Fruit fly (Drosophila melanogaster): Measurements from ENCODE around the gene CG13251.

The CG13251 gene

dm6 chr3L:20687134-20687787, 50.3 kb downstream of the CG13251 start (continued):
- TF ChIP-seq zen (tag; optimal IDR thresholded peaks at IDR 0.05) (peak; percentile 30), CG3407 (GFP tag; optimal IDR thresholded peaks at IDR 0.05) (no peak), CG4360 (GFP tag; IDR thresholded peaks at IDR 0.05) (0 out of 2 replicates have a peak, but pooled peaks have one; percentile 33), lab (GFP tag; optimal IDR thresholded peaks at IDR 0.05) (no peak), Antp (GFP tag; optimal IDR thresholded peaks at IDR 0.05) (no peak), Kr (GFP tag; optimal IDR thresholded peaks at IDR 0.05) (no peak), Tbp (GFP tag; optimal IDR thresholded peaks at IDR 0.05) (no peak), ham (GFP tag; IDR thresholded peaks at IDR 0.05) (no peak), CG2678 (tag; optimal IDR thresholded peaks at IDR 0.05) (no peak), CG9727 (GFP tag; optimal IDR thresholded peaks at IDR 0.05) (peak; percentile 50), CG6813 (GFP tag; optimal IDR thresholded peaks at IDR 0.05) (no peak), CG3163 (GFP tag; optimal IDR thresholded peaks at IDR 0.05) (no peak), dmrt11E (tag; optimal IDR thresholded peaks at IDR 0.05) (peak; percentile 77), prd (optimal IDR thresholded peaks at IDR 0.05) (no peak), prd (GFP tag; IDR thresholded peaks at IDR 0.05) (peak; percentile 22; the same call in 1 of the 3 replicates), CG16779 (GFP tag; IDR thresholded peaks at IDR 0.05) (no peak), CG16815 (GFP tag; optimal IDR thresholded peaks at IDR 0.05) (no peak), kah (GFP tag; optimal IDR thresholded peaks at IDR 0.05) (no peak), CG4282 (GFP tag; optimal IDR thresholded peaks at IDR 0.05) (no peak), wdn (GFP tag; IDR thresholded peaks at IDR 0.05) (no peak), Max (GFP tag; optimal IDR thresholded peaks at IDR 0.05) (no peak), CG4328 (GFP tag; optimal IDR thresholded peaks at IDR 0.05) (no peak), HHEX (GFP tag; optimal IDR thresholded peaks at IDR 0.05) (no peak), Stat92E (GFP tag; optimal IDR thresholded peaks at IDR 0.05) (no peak), HLH54F (GFP tag; optimal IDR thresholded peaks at IDR 0.05) (no peak), Atf6 (GFP tag; IDR thresholded peaks at IDR 0.05) (no peak), sima (GFP tag; optimal IDR thresholded peaks at IDR 0.05) (no peak), Sin3A (optimal IDR thresholded peaks at IDR 0.05) (no peak), CG5180 (GFP tag; optimal IDR thresholded peaks at IDR 0.05) (no peak), CoRest (tag; optimal IDR thresholded peaks at IDR 0.05) (no peak), CG15479 (GFP tag; optimal IDR thresholded peaks at IDR 0.05) (peak; percentile 45), CG31441 (GFP tag; IDR thresholded peaks at IDR 0.05) (0 out of 2 replicates have a peak, but pooled peaks have one; percentile 9), bsh (GFP tag; optimal IDR thresholded peaks at IDR 0.05) (no peak), CG31224 (GFP tag; IDR thresholded peaks at IDR 0.05) (no peak), chinmo (GFP tag; IDR thresholded peaks at IDR 0.05; ENCODE audit: partially characterized antibody) (no peak), kni (GFP tag; optimal IDR thresholded peaks at IDR 0.05) (peak; percentile 83), CG4854 (GFP tag; optimal IDR thresholded peaks at IDR 0.05) (no peak), Bteb2 (GFP tag; optimal IDR thresholded peaks at IDR 0.05) (no peak), GATAe (GFP tag; conservative IDR thresholded peaks at IDR 0.05) (no peak), HmgZ (tag; optimal IDR thresholded peaks at IDR 0.05) (no peak), crp (GFP tag; optimal IDR thresholded peaks at IDR 0.05) (no peak), klu (GFP tag; IDR thresholded peaks at IDR 0.05) (no peak), CG1603 (tag; optimal IDR thresholded peaks at IDR 0.05) (no peak), Ssrp (tag; optimal IDR thresholded peaks at IDR 0.05) (no peak), btn (GFP tag; optimal IDR thresholded peaks at IDR 0.05) (no peak), Hr3 (GFP tag; optimal IDR thresholded peaks at IDR 0.05) (no peak), Usf (GFP tag; optimal IDR thresholded peaks at IDR 0.05) (no peak), CG9215 (GFP tag; IDR thresholded peaks at IDR 0.05) (no peak), NfI (GFP tag; optimal IDR thresholded peaks at IDR 0.05) (no peak), zf30C (GFP tag; optimal IDR thresholded peaks at IDR 0.05) (peak; percentile 89)
